Fruit fly (Drosophila melanogaster) whole organism, embryonic: Measurements from ENCODE around the gene Andorra.

Experiments used
- Aef1 ChIP-seq: fragments of 200-800 bp; sonication (Bioruptor generic); IDR thresholded peaks from 3 replicates; pipeline ENCODE4 v1.3.6; 2022; ENCODE audit warnings: missing biosample characterization, missing genetic modification characterization
- C15 ChIP-seq: fragments of 200-800 bp; sonication (Bioruptor generic); IDR thresholded peaks from 3 replicates; pipeline ENCODE4 v1.3.6; 2022; ENCODE audit warnings: missing biosample characterization, missing genetic modification characterization
- CG10321 ChIP-seq: fragments of 200-800 bp; sonication (Bioruptor generic); IDR thresholded peaks from 2 replicates; pipeline ENCODE4 v1.3.6; 2022; ENCODE audit warnings: missing biosample characterization, missing genetic modification characterization
- CG10565 ChIP-seq: fragments of 200-800 bp; sonication (Bioruptor generic); optimal IDR thresholded peaks from 3 replicates; lab custom pipeline; 2016; ENCODE audit warnings: missing biosample characterization, mild to moderate bottlenecking, missing genetic modification characterization
- CG14014 ChIP-seq: fragments of 200-800 bp; sonication (Bioruptor generic); IDR thresholded peaks from 2 replicates; pipeline ENCODE4 v1.3.6; 2022; ENCODE audit warnings: missing biosample characterization, missing genetic modification characterization
- CG16813 ChIP-seq: fragments of 200-800 bp; sonication (Bioruptor generic); IDR thresholded peaks from 3 replicates; pipeline ENCODE4 v1.3.6; 2022; ENCODE audit warnings: missing biosample characterization, missing genetic modification characterization; ENCODE audit not compliant: partially characterized antibody
- CG1792 ChIP-seq: fragments of 200-800 bp; sonication (Bioruptor generic); optimal IDR thresholded peaks from 2 replicates; lab custom pipeline; 2016; ENCODE audit warnings: missing biosample characterization, missing genetic modification characterization
- CG1832 ChIP-seq: fragments of 200-800 bp; sonication (Bioruptor generic); optimal IDR thresholded peaks from 2 replicates; lab custom pipeline; 2017; ENCODE audit warnings: missing biosample characterization, mild to moderate bottlenecking, missing genetic modification characterization, inconsistent platforms
- CG2199 ChIP-seq: fragments of 200-800 bp; sonication (Bioruptor generic); IDR thresholded peaks from 3 replicates; pipeline ENCODE4 v1.3.6; 2022; ENCODE audit warnings: missing biosample characterization, missing genetic modification characterization
- CG4360 ChIP-seq: fragments of 200-800 bp; sonication (Bioruptor generic); IDR thresholded peaks from 2 replicates; pipeline ENCODE4 v1.3.6; 2022; ENCODE audit warnings: missing biosample characterization, missing genetic modification characterization
- CG4617 ChIP-seq: fragments of 200-800 bp; sonication (Bioruptor generic); optimal IDR thresholded peaks from 3 replicates; lab custom pipeline; 2016; ENCODE audit warnings: missing biosample characterization, missing genetic modification characterization, borderline replicate concordance
- CG4730 ChIP-seq: fragments of 200-800 bp; sonication (Bioruptor generic); IDR thresholded peaks from 2 replicates; pipeline ENCODE4 v1.3.6; 2022; ENCODE audit warnings: missing biosample characterization, missing genetic modification characterization
- CG4854 ChIP-seq: fragments of 200-800 bp; sonication (Bioruptor generic); optimal IDR thresholded peaks from 2 replicates; lab custom pipeline; 2016; ENCODE audit warnings: missing biosample characterization, missing genetic modification characterization, inconsistent platforms
- CG9609 ChIP-seq: fragments of 200-800 bp; sonication (Bioruptor generic); optimal IDR thresholded peaks from 3 replicates; lab custom pipeline; 2016; ENCODE audit warnings: missing biosample characterization, missing genetic modification characterization
- CG9727 ChIP-seq: fragments of 200-800 bp; sonication (Bioruptor generic); optimal IDR thresholded peaks from 3 replicates; lab custom pipeline; 2017; ENCODE audit warnings: missing biosample characterization, mild to moderate bottlenecking, missing genetic modification characterization
- Dad ChIP-seq: fragments of 200-800 bp; sonication (Bioruptor generic); optimal IDR thresholded peaks from 3 replicates; lab custom pipeline; 2016; ENCODE audit warnings: missing biosample characterization, missing genetic modification characterization
- Dip2 ChIP-seq: fragments of 200-800 bp; sonication (Bioruptor generic); IDR thresholded peaks from 2 replicates; pipeline ENCODE4 v1.3.6; 2022; ENCODE audit warnings: missing biosample characterization, missing genetic modification characterization
- Doc2 ChIP-seq: fragments of 200-800 bp; sonication (Bioruptor generic); IDR thresholded peaks from 2 replicates; pipeline ENCODE4 v1.3.6; 2022; ENCODE audit warnings: missing biosample characterization, missing genetic modification characterization
- Drgx ChIP-seq: fragments of 200-800 bp; sonication (Bioruptor generic); IDR thresholded peaks from 2 replicates; pipeline ENCODE4 v1.3.6; 2022; ENCODE audit warnings: missing biosample characterization, missing genetic modification characterization
- H15 ChIP-seq: fragments of 200-800 bp; sonication (Bioruptor generic); IDR thresholded peaks from 3 replicates; pipeline ENCODE4 v1.3.6; 2022; ENCODE audit warnings: missing biosample characterization, missing genetic modification characterization
- NFAT ChIP-seq: fragments of 200-800 bp; sonication (Bioruptor generic); IDR thresholded peaks from 2 replicates; pipeline ENCODE4 v1.3.6; 2022; ENCODE audit warnings: missing biosample characterization, missing genetic modification characterization
- Oaz ChIP-seq: fragments of 200-800 bp; sonication (Bioruptor generic); IDR thresholded peaks from 2 replicates; pipeline ENCODE4 v1.3.6; 2022; ENCODE audit warnings: missing biosample characterization, missing genetic modification characterization
- Oli ChIP-seq: fragments of 200-800 bp; sonication (Bioruptor generic); optimal IDR thresholded peaks from 2 replicates; lab custom pipeline; 2018; ENCODE audit warnings: missing biosample characterization, mild to moderate bottlenecking, missing genetic modification characterization, moderate library complexity
- Scr ChIP-seq: fragments of 200-800 bp; sonication (Bioruptor generic); IDR thresholded peaks from 2 replicates; pipeline ENCODE4 v1.3.6; 2022; ENCODE audit warnings: missing biosample characterization, missing genetic modification characterization; ENCODE audit not compliant: partially characterized antibody
- Side ChIP-seq: fragments of 200-800 bp; sonication (Bioruptor generic); optimal IDR thresholded peaks from 2 replicates; lab custom pipeline; 2016; ENCODE audit warnings: missing biosample characterization, missing genetic modification characterization
- Sox100B ChIP-seq: fragments of 200-800 bp; sonication (Bioruptor generic); optimal IDR thresholded peaks from 3 replicates; lab custom pipeline; 2018; ENCODE audit warnings: missing biosample characterization, mild to moderate bottlenecking, missing genetic modification characterization
- Sry-δ ChIP-seq: fragments of 200-800 bp; sonication (Bioruptor generic); optimal IDR thresholded peaks from 2 replicates; lab custom pipeline; 2016; ENCODE audit warnings: missing biosample characterization, missing genetic modification characterization
- Stat92E ChIP-seq, 3 experiments: fragments of >200 bp in 2 of 3; fragments of 200-800 bp in 1 of 3; sonication (Bioruptor generic) in 1 of 3; optimal IDR thresholded peaks; 2 replicates each; lab custom pipeline; 2017 to 2019; ENCODE audit warnings: missing biosample characterization in 3 of 3, missing genetic modification characterization in 3 of 3, mild to moderate bottlenecking in 1 of 3, moderate library complexity in 1 of 3
- Tbp ChIP-seq: fragments of >200 bp; optimal IDR thresholded peaks from 2 replicates; lab custom pipeline; 2018; ENCODE audit warnings: missing biosample characterization, missing genetic modification characterization
- az2 ChIP-seq: fragments of 200-800 bp; sonication (Bioruptor generic); optimal IDR thresholded peaks from 3 replicates; lab custom pipeline; 2016; ENCODE audit warnings: missing biosample characterization, missing genetic modification characterization
- btn ChIP-seq: fragments of 200-800 bp; sonication (Bioruptor generic); optimal IDR thresholded peaks from 2 replicates; lab custom pipeline; 2016; ENCODE audit warnings: missing biosample characterization, missing genetic modification characterization
- chn ChIP-seq: fragments of 200-800 bp; sonication (Bioruptor generic); optimal IDR thresholded peaks from 2 replicates; lab custom pipeline; 2016; ENCODE audit warnings: missing biosample characterization, missing genetic modification characterization
- danr ChIP-seq: fragments of 200-800 bp; sonication (Bioruptor generic); IDR thresholded peaks from 2 replicates; pipeline ENCODE4 v1.3.6; 2022; ENCODE audit warnings: missing biosample characterization, missing genetic modification characterization
- ems ChIP-seq: fragments of 200-800 bp; sonication (Bioruptor generic); optimal IDR thresholded peaks from 3 replicates; lab custom pipeline; 2016; ENCODE audit warnings: missing biosample characterization, missing genetic modification characterization
- gsb-n ChIP-seq: fragments of 200-800 bp; sonication (Bioruptor generic); optimal IDR thresholded peaks from 3 replicates; lab custom pipeline; 2018; ENCODE audit warnings: missing biosample characterization, mild to moderate bottlenecking, missing genetic modification characterization
- hb ChIP-seq: fragments of 200-800 bp; sonication (Bioruptor generic); IDR thresholded peaks from 3 replicates; pipeline ENCODE4 v1.3.6; 2022; ENCODE audit warnings: missing biosample characterization, missing genetic modification characterization; ENCODE audit not compliant: partially characterized antibody
- her ChIP-seq: fragments of 200-800 bp; sonication (Bioruptor generic); optimal IDR thresholded peaks from 2 replicates; lab custom pipeline; 2016; ENCODE audit warnings: missing biosample characterization, missing genetic modification characterization
- hth ChIP-seq: fragments of >200 bp; optimal IDR thresholded peaks from 2 replicates; lab custom pipeline; 2017; ENCODE audit warnings: inconsistent platforms
- insv ChIP-seq, 2 experiments: fragments of 200-800 bp; sonication (Bioruptor generic); optimal IDR thresholded peaks; 3 replicates each; lab custom pipeline; 2016 to 2018; ENCODE audit warnings: missing biosample characterization in 2 of 2, missing genetic modification characterization in 2 of 2
- kni ChIP-seq: fragments of 200-800 bp; sonication (Bioruptor generic); optimal IDR thresholded peaks from 3 replicates; lab custom pipeline; 2017; ENCODE audit warnings: mild to moderate bottlenecking, missing biosample characterization, missing genetic modification reagents, missing genetic modification characterization
- lab ChIP-seq: fragments of 200-800 bp; sonication (Bioruptor generic); optimal IDR thresholded peaks from 3 replicates; lab custom pipeline; 2017; ENCODE audit warnings: missing biosample characterization, missing genetic modification characterization, mild to moderate bottlenecking, moderate library complexity, missing genetic modification reagents
- nerfin-2 ChIP-seq: fragments of 200-800 bp; sonication (Bioruptor generic); IDR thresholded peaks from 2 replicates; pipeline ENCODE4 v1.3.6; 2022; ENCODE audit warnings: missing biosample characterization, missing genetic modification characterization; ENCODE audit not compliant: partially characterized antibody
- pnt ChIP-seq: fragments of 200-800 bp; sonication (Bioruptor generic); optimal IDR thresholded peaks from 3 replicates; lab custom pipeline; 2016; ENCODE audit warnings: missing biosample characterization, missing genetic modification characterization
- repo ChIP-seq: fragments of 200-800 bp; sonication (Bioruptor generic); optimal IDR thresholded peaks from 2 replicates; lab custom pipeline; 2016; ENCODE audit warnings: missing biosample characterization, missing genetic modification characterization
- ro ChIP-seq: fragments of 200-800 bp; sonication (Bioruptor generic); IDR thresholded peaks from 2 replicates; pipeline ENCODE4 v1.3.6; 2022; ENCODE audit warnings: missing biosample characterization, missing genetic modification characterization
- run ChIP-seq: fragments of 200-800 bp; sonication (Bioruptor generic); optimal IDR thresholded peaks from 3 replicates; lab custom pipeline; 2018; ENCODE audit warnings: missing biosample characterization, mild to moderate bottlenecking, missing genetic modification characterization
- sens-2 ChIP-seq: fragments of 200-800 bp; sonication (Bioruptor generic); IDR thresholded peaks from 2 replicates; pipeline ENCODE4 v1.3.6; 2022; ENCODE audit warnings: missing biosample characterization, missing genetic modification characterization
- sisA ChIP-seq: fragments of 200-800 bp; sonication (Bioruptor generic); IDR thresholded peaks from 2 replicates; pipeline ENCODE4 v1.3.6; 2022; ENCODE audit warnings: missing biosample characterization, missing genetic modification characterization
- sr ChIP-seq: fragments of 200-800 bp; sonication (Bioruptor generic); IDR thresholded peaks from 3 replicates; pipeline ENCODE4 v1.3.6; 2022; ENCODE audit warnings: missing biosample characterization, missing genetic modification characterization
- twi ChIP-seq: fragments of 200-800 bp; optimal IDR thresholded peaks from 2 replicates; lab custom pipeline; 2019; ENCODE audit warnings: missing biosample characterization, mild to moderate bottlenecking, missing genetic modification characterization, moderate library complexity
- zf30C ChIP-seq: fragments of 200-800 bp; sonication (Bioruptor generic); optimal IDR thresholded peaks from 3 replicates; lab custom pipeline; 2018; ENCODE audit warnings: missing biosample characterization, mild to moderate bottlenecking, missing genetic modification characterization

The Andorra gene

DNA sequence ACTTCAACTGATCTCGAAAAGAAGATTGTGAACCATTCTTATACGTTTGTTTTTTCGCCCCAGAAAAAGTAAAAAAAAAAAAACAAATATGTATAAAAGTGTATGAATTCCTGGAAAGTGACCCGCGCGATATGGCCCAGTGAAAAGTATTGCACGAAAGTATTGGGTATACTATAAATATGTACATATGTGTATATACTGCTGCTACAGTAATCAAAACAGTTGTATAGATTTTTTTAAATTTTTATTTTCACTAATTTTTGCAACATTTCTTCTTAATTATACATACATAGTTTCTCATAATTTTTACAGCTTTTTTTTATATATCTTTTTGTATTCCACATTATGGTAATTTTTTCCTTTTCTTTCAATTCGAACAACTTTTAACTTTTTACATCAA is 49.1 kb downstream of the Andorra start, which contains the start of gene CG43133:
CG43133 (minus strand) TSS at position 11 of the 400 bp plus-strand sequence.
- TF ChIP-seq Oaz (GFP tag; lab: Robert Waterston, UW): no peak
- TF ChIP-seq CG4360: no peak
- TF ChIP-seq az2 (GFP tag; lab: Kevin White, UChicago): no peak
- TF ChIP-seq CG1792 (GFP tag; lab: Kevin White, UChicago): no peak
- TF ChIP-seq sisA (GFP tag; lab: Robert Waterston, UW): no peak
- no peak for TF ChIP-seq CG14014 (GFP tag; lab: Robert Waterston, UW)
- TF ChIP-seq repo (GFP tag; lab: Kevin White, UChicago): no peak
- no peak for TF ChIP-seq Side (GFP tag; lab: Kevin White, UChicago)
- TF ChIP-seq hth (lab: Kevin White, UChicago): no peak
- no peak for TF ChIP-seq CG2199 (GFP tag; lab: Robert Waterston, UW)
- TF ChIP-seq Doc2 (GFP tag; lab: Robert Waterston, UW): no peak
- TF ChIP-seq C15: no peak
- TF ChIP-seq H15 (GFP tag; lab: Robert Waterston, UW): no peak
- TF ChIP-seq lab (GFP tag; lab: Kevin White, UChicago): no peak
- no peak for TF ChIP-seq NFAT (GFP tag; lab: Robert Waterston, UW)
- no peak for TF ChIP-seq Oli
- no peak for TF ChIP-seq twi (tag; lab: Kevin White, UChicago)
- TF ChIP-seq chn (GFP tag; lab: Kevin White, UChicago): no peak
- TF ChIP-seq CG10321: no peak
- TF ChIP-seq CG4617 (GFP tag; lab: Kevin White, UChicago): no peak

DNA sequence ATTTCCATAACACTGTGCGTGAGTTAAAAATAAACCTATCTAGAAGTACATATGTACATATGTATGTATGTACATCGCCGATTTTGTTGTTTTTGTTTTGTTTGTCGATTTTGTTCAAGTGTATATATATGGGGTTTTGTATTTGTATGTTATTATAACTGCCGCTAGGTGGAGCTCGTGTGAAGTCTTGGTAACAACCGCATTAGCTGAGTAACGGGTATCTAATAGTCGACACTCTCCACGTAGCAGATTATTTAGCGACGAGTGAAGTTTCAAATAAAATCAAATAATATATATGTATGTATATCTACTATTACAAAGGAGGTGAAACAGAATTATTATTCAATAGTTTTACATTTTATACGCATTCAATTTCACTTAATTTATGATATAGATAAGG is 50.0 kb downstream of the Andorra start:
- no peak for TF ChIP-seq Aef1 (GFP tag; lab: Robert Waterston, UW)
- no peak for TF ChIP-seq Drgx (GFP tag; lab: Robert Waterston, UW)
- no peak for TF ChIP-seq Sox100B (GFP tag; lab: Kevin White, UChicago)
- no peak for TF ChIP-seq CG9727 (GFP tag; lab: Kevin White, UChicago)
- TF ChIP-seq CG4730 (GFP tag; lab: Robert Waterston, UW): no peak
- peak; percentile 7 for TF ChIP-seq zf30C (GFP tag; lab: Kevin White, UChicago)
- no peak for TF ChIP-seq kni (GFP tag; lab: Kevin White, UChicago)
- TF ChIP-seq gsb-n: no peak
- no peak for TF ChIP-seq danr
- no peak for TF ChIP-seq CG1832 (GFP tag; lab: Kevin White, UChicago)
- TF ChIP-seq CG16813: peak; percentile 58
- TF ChIP-seq Tbp: no peak
- no peak for TF ChIP-seq her (GFP tag; lab: Kevin White, UChicago)
- no peak for TF ChIP-seq CG4360
- no peak for TF ChIP-seq CG10565 (GFP tag; lab: Kevin White, UChicago)
- TF ChIP-seq sr: no peak
- no peak for TF ChIP-seq sisA (GFP tag; lab: Robert Waterston, UW)
- peak; percentile 9; the same call in 1 of the 2 replicates for TF ChIP-seq Scr (GFP tag; lab: Robert Waterston, UW)
- no peak for TF ChIP-seq insv (GFP tag; optimal IDR thresholded peaks at IDR 0.05; lab: Kevin White, UChicago)
- no peak for TF ChIP-seq pnt
- no peak for TF ChIP-seq sens-2 (GFP tag; lab: Robert Waterston, UW)
- no peak for TF ChIP-seq ems (GFP tag; lab: Kevin White, UChicago)
- no peak for TF ChIP-seq btn (GFP tag; lab: Kevin White, UChicago)
- no peak for TF ChIP-seq Dip2 (GFP tag; lab: Robert Waterston, UW)
- no peak for TF ChIP-seq CG9609 (GFP tag; lab: Kevin White, UChicago)
- no peak for TF ChIP-seq Stat92E (GFP tag; optimal IDR thresholded peaks at IDR 0.05; lab: Kevin White, UChicago)
- TF ChIP-seq ro (GFP tag; lab: Robert Waterston, UW): no peak
- no peak for TF ChIP-seq CG4854
- no peak for TF ChIP-seq Sry-δ (GFP tag; lab: Kevin White, UChicago)
- TF ChIP-seq run (tag; lab: Kevin White, UChicago): no peak
- 0 out of 2 replicates have a peak, but pooled peaks have one; percentile 27 for TF ChIP-seq nerfin-2
- TF ChIP-seq hb (GFP tag; lab: Robert Waterston, UW): 0 out of 3 replicates have a peak, but pooled peaks have one; percentile 48
- TF ChIP-seq Dad: no peak
